Fruit fly (Drosophila melanogaster): ENCODE results near the gene Cp15.

Cp15 gene

dm6 chr3L:8719990-8720559 lies 8.2 kb upstream of the Cp15 start, which contains the start of gene SrpRbeta (continued):
- TF ChIP-seq ash1 (GFP tag; optimal IDR thresholded peaks at IDR 0.05) (no peak), zfh1 (GFP tag; IDR thresholded peaks at IDR 0.05) (no peak), CG3065 (GFP tag; optimal IDR thresholded peaks at IDR 0.05) (no peak), ranshi (GFP tag; IDR thresholded peaks at IDR 0.05) (no peak), Camta (GFP tag; optimal IDR thresholded peaks at IDR 0.05) (no peak), CG17361 (GFP tag; IDR thresholded peaks at IDR 0.05) (no peak), CG4328 (GFP tag; optimal IDR thresholded peaks at IDR 0.05) (no peak), Hr51 (GFP tag; optimal IDR thresholded peaks at IDR 0.05) (no peak), CG9797 (GFP tag; optimal IDR thresholded peaks at IDR 0.05) (no peak), nau (GFP tag; optimal IDR thresholded peaks at IDR 0.05) (no peak), CG12155 (GFP tag; optimal IDR thresholded peaks at IDR 0.05) (peak; percentile 28), CG18011 (GFP tag; optimal IDR thresholded peaks at IDR 0.05) (no peak), CG8944 (GFP tag; optimal IDR thresholded peaks at IDR 0.05) (no peak), sim (GFP tag; IDR thresholded peaks at IDR 0.05) (no peak), Oli (tag; optimal IDR thresholded peaks at IDR 0.05) (no peak), CG18476 (GFP tag; optimal IDR thresholded peaks at IDR 0.05) (no peak), sob (GFP tag; IDR thresholded peaks at IDR 0.05) (peak; percentile 68), CG4424 (GFP tag; optimal IDR thresholded peaks at IDR 0.05) (peak; percentile 21), CG8388 (GFP tag; optimal IDR thresholded peaks at IDR 0.05) (no peak), lbe (GFP tag; optimal IDR thresholded peaks at IDR 0.05) (peak; percentile 40), CHES-1-like (GFP tag; optimal IDR thresholded peaks at IDR 0.05) (peak; percentile 25), ssp (GFP tag; IDR thresholded peaks at IDR 0.05) (no peak), CG1233 (GFP tag; optimal IDR thresholded peaks at IDR 0.05) (no peak), ken (GFP tag; IDR thresholded peaks at IDR 0.05) (0 out of 3 replicates have a peak, but pooled peaks have one; percentile 5), otp (GFP tag; IDR thresholded peaks at IDR 0.05) (no peak), CG18619 (GFP tag; optimal IDR thresholded peaks at IDR 0.05) (no peak), Hr3 (GFP tag; optimal IDR thresholded peaks at IDR 0.05) (no peak), PHDP (tag; optimal IDR thresholded peaks at IDR 0.05) (peak; percentile 7), abd-A (tag; optimal IDR thresholded peaks at IDR 0.05) (no peak), crc (GFP tag; optimal IDR thresholded peaks at IDR 0.05) (no peak), oc (tag; optimal IDR thresholded peaks at IDR 0.05) (no peak), CG9437 (GFP tag; optimal IDR thresholded peaks at IDR 0.05) (no peak), CG11695 (GFP tag; IDR thresholded peaks at IDR 0.05) (no peak), ind (GFP tag; optimal IDR thresholded peaks at IDR 0.05) (no peak), NK7.1 (GFP tag; optimal IDR thresholded peaks at IDR 0.05) (no peak), CG7357 (GFP tag; IDR thresholded peaks at IDR 0.05) (no peak), fd64A (GFP tag; optimal IDR thresholded peaks at IDR 0.05) (no peak), E2f1 (GFP tag; IDR thresholded peaks at IDR 0.05) (no peak), CG7271 (tag; optimal IDR thresholded peaks at IDR 0.05) (no peak), CG8359 (GFP tag; optimal IDR thresholded peaks at IDR 0.05; ENCODE audit: borderline replicate concordance) (no peak), CG34224 (GFP tag; IDR thresholded peaks at IDR 0.05; ENCODE audit: partially characterized antibody) (peak; percentile 21; the same call in 1 of the 3 replicates), fd3F (GFP tag; optimal IDR thresholded peaks at IDR 0.05) (no peak), Dfd (GFP tag; optimal IDR thresholded peaks at IDR 0.05) (no peak), CG15073 (GFP tag; optimal IDR thresholded peaks at IDR 0.05) (no peak), gem (tag; optimal IDR thresholded peaks at IDR 0.05) (no peak), nerfin-2 (GFP tag; IDR thresholded peaks at IDR 0.05; ENCODE audit: partially characterized antibody) (no peak), CG30431 (GFP tag; optimal IDR thresholded peaks at IDR 0.05) (no peak), jing (GFP tag; optimal IDR thresholded peaks at IDR 0.05) (no peak), CG9609 (GFP tag; optimal IDR thresholded peaks at IDR 0.05) (no peak), CG15601 (tag; optimal IDR thresholded peaks at IDR 0.05) (no peak), Awh (GFP tag; IDR thresholded peaks at IDR 0.05) (no peak)

Data from whole organism, embryonic.